Worm (Caenorhabditis elegans): Measurements from ENCODE around the gene K10D11.3.

- TF ChIP-seq pbrm-1 (GFP tag; IDR thresholded peaks at IDR 0.05) (no peak), Y67H2A.10 (GFP tag; conservative IDR thresholded peaks at IDR 0.05) (no peak), dpff-1 (tag; optimal IDR thresholded peaks at IDR 0.05) (no peak)
These were observed at the start of gene K10D11.3 for ce11 chrIV:12985961-12986360.
